Worm (Caenorhabditis elegans) whole organism, L3 larva: ENCODE results near the gene ndua-8.

Experiments used
- R02D3.7 ChIP-seq: fragments of 150-350 bp; optimal IDR thresholded peaks from 2 replicates; lab custom pipeline; 2014; ENCODE audit warnings: missing biosample characterization, missing genetic modification characterization
- ZK546.5 ChIP-seq: sonication (generic microtip); optimal IDR thresholded peaks from 2 replicates; lab custom pipeline; 2017; ENCODE audit warnings: missing biosample characterization, missing genetic modification characterization
- aly-2 ChIP-seq: fragments of 150-350 bp; optimal IDR thresholded peaks from 2 replicates; lab custom pipeline; 2014; ENCODE audit warnings: missing biosample characterization, missing genetic modification characterization
- ama-1 ChIP-seq: fragments of 150-350 bp; optimal IDR thresholded peaks from 2 replicates; lab custom pipeline; 2018
- ceh-16 ChIP-seq: sonication (generic microtip); optimal IDR thresholded peaks from 2 replicates; lab custom pipeline; 2017; ENCODE audit warnings: missing biosample characterization, missing genetic modification characterization
- ceh-28 ChIP-seq: fragments of 150-350 bp; optimal IDR thresholded peaks from 2 replicates; lab custom pipeline; 2014; ENCODE audit warnings: missing biosample characterization, missing genetic modification reagents, missing genetic modification characterization
- ceh-82 ChIP-seq: fragments of 150-350 bp; optimal IDR thresholded peaks from 2 replicates; lab custom pipeline; 2014; ENCODE audit warnings: missing biosample characterization, missing genetic modification characterization
- ceh-9 ChIP-seq: sonication (generic microtip); optimal IDR thresholded peaks from 2 replicates; lab custom pipeline; 2018; ENCODE audit warnings: missing biosample characterization, missing genetic modification characterization
- daf-12 ChIP-seq: fragments of 150-350 bp; optimal IDR thresholded peaks from 2 replicates; lab custom pipeline; 2014; ENCODE audit warnings: missing biosample characterization, missing genetic modification reagents, missing genetic modification characterization
- egl-27 ChIP-seq: sonication (generic microtip); optimal IDR thresholded peaks from 4 replicates; lab custom pipeline; 2017; ENCODE audit warnings: missing biosample characterization, missing genetic modification reagents, missing genetic modification characterization
- egl-5 ChIP-seq: fragments of 150-350 bp; optimal IDR thresholded peaks from 2 replicates; lab custom pipeline; 2017; ENCODE audit warnings: missing biosample characterization, missing genetic modification reagents, missing genetic modification characterization, inconsistent platforms
- elt-1 ChIP-seq: fragments of 150-350 bp; optimal IDR thresholded peaks from 2 replicates; lab custom pipeline; 2014; ENCODE audit warnings: missing biosample characterization, missing genetic modification characterization
- elt-2 ChIP-seq: sonication (generic microtip); optimal IDR thresholded peaks from 2 replicates; lab custom pipeline; 2016; ENCODE audit warnings: missing genetic modification reagents, mild to moderate bottlenecking, missing genetic modification characterization, missing compliant biosample characterization
- elt-3 ChIP-seq, 3 experiments: fragments of 150-350 bp in 1 of 3; sonication (generic microtip) in 2 of 3; optimal IDR thresholded peaks; 2 replicates in 2 of 3; 4 replicates in 1 of 3; lab custom pipeline; 2014 to 2017; ENCODE audit warnings: missing biosample characterization in 3 of 3, missing genetic modification characterization in 3 of 3
- eor-1 ChIP-seq, 2 experiments: fragments of 150-350 bp; optimal IDR thresholded peaks; 2 replicates each; lab custom pipeline; 2014 to 2018; ENCODE audit warnings: missing biosample characterization in 2 of 2, missing genetic modification characterization in 2 of 2
- fkh-10 ChIP-seq: sonication (generic microtip); optimal IDR thresholded peaks from 2 replicates; lab custom pipeline; 2017; ENCODE audit warnings: missing biosample characterization, missing genetic modification reagents, missing genetic modification characterization
- fkh-2 ChIP-seq: fragments of 150-350 bp; optimal IDR thresholded peaks from 2 replicates; lab custom pipeline; 2014; ENCODE audit warnings: missing biosample characterization, missing genetic modification reagents, missing genetic modification characterization
- fos-1 ChIP-seq: fragments of 150-350 bp; optimal IDR thresholded peaks from 2 replicates; lab custom pipeline; 2014; ENCODE audit warnings: missing biosample characterization, missing genetic modification characterization
- hmg-11 ChIP-seq: sonication (generic microtip); optimal IDR thresholded peaks from 2 replicates; lab custom pipeline; 2016; ENCODE audit warnings: missing genetic modification characterization, missing compliant biosample characterization
- jun-1 ChIP-seq: fragments of 150-350 bp; optimal IDR thresholded peaks from 2 replicates; lab custom pipeline; 2014; ENCODE audit warnings: missing biosample characterization, missing genetic modification reagents, missing genetic modification characterization
- lin-15B ChIP-seq: fragments of 150-350 bp; optimal IDR thresholded peaks from 2 replicates; lab custom pipeline; 2014; ENCODE audit warnings: missing biosample characterization, missing genetic modification characterization
- lin-39 ChIP-seq: fragments of 150-350 bp; optimal IDR thresholded peaks from 2 replicates; lab custom pipeline; 2018; ENCODE audit warnings: missing biosample characterization, missing genetic modification reagents, missing genetic modification characterization
- lsy-12 ChIP-seq: sonication (generic microtip); optimal IDR thresholded peaks from 2 replicates; lab custom pipeline; 2016; ENCODE audit warnings: mild to moderate bottlenecking, missing genetic modification characterization, missing compliant biosample characterization
- mdl-1 ChIP-seq: fragments of 150-350 bp; optimal IDR thresholded peaks from 2 replicates; lab custom pipeline; 2014; ENCODE audit warnings: missing biosample characterization, missing genetic modification characterization
- mml-1 ChIP-seq: fragments of 150-350 bp; sonication (generic microtip); optimal IDR thresholded peaks from 3 replicates; lab custom pipeline; 2014; ENCODE audit warnings: missing biosample characterization, missing genetic modification characterization
- nfya-1 ChIP-seq: sonication (generic microtip); optimal IDR thresholded peaks from 2 replicates; lab custom pipeline; 2017; ENCODE audit warnings: missing genetic modification characterization, mild to moderate bottlenecking, missing compliant biosample characterization, antibody characterized with exemption, moderate library complexity; ENCODE audit not compliant: insufficient read depth
- nhr-11 ChIP-seq: fragments of 150-350 bp; optimal IDR thresholded peaks from 2 replicates; lab custom pipeline; 2014; ENCODE audit warnings: missing biosample characterization, missing genetic modification characterization
- nhr-12 ChIP-seq: fragments of 150-350 bp; optimal IDR thresholded peaks from 2 replicates; lab custom pipeline; 2014; ENCODE audit warnings: missing biosample characterization, missing genetic modification characterization
- nhr-23 ChIP-seq: fragments of 150-350 bp; optimal IDR thresholded peaks from 2 replicates; lab custom pipeline; 2014; ENCODE audit warnings: missing biosample characterization, missing genetic modification reagents, missing genetic modification characterization
- nhr-237 ChIP-seq: fragments of 150-350 bp; optimal IDR thresholded peaks from 2 replicates; lab custom pipeline; 2014; ENCODE audit warnings: missing biosample characterization, missing genetic modification characterization
- nhr-25 ChIP-seq: sonication (generic microtip); optimal IDR thresholded peaks from 2 replicates; lab custom pipeline; 2017; ENCODE audit warnings: missing biosample characterization, missing genetic modification characterization
- nhr-28 ChIP-seq: fragments of 150-350 bp; optimal IDR thresholded peaks from 2 replicates; lab custom pipeline; 2014; ENCODE audit warnings: missing biosample characterization, missing genetic modification characterization
- nhr-43 ChIP-seq: sonication (generic microtip); optimal IDR thresholded peaks from 2 replicates; lab custom pipeline; 2016; ENCODE audit warnings: mild to moderate bottlenecking, missing genetic modification characterization, missing compliant biosample characterization; ENCODE audit not compliant: poor library complexity, severe bottlenecking
- nhr-67 ChIP-seq: fragments of 150-350 bp; optimal IDR thresholded peaks from 2 replicates; lab custom pipeline; 2014; ENCODE audit warnings: missing biosample characterization, missing genetic modification characterization
- nhr-76 ChIP-seq: fragments of 150-350 bp; sonication (generic microtip); optimal IDR thresholded peaks from 5 replicates; lab custom pipeline; 2014; ENCODE audit warnings: missing biosample characterization, missing genetic modification characterization
- nhr-77 ChIP-seq: fragments of 150-350 bp; optimal IDR thresholded peaks from 2 replicates; lab custom pipeline; 2014; ENCODE audit warnings: missing biosample characterization, missing genetic modification characterization
- pha-4 ChIP-seq: fragments of 150-350 bp; optimal IDR thresholded peaks from 2 replicates; lab custom pipeline; 2014; ENCODE audit warnings: missing biosample characterization, missing genetic modification reagents, missing genetic modification characterization
- pqm-1 ChIP-seq: fragments of 150-350 bp; optimal IDR thresholded peaks from 2 replicates; lab custom pipeline; 2017; ENCODE audit warnings: missing biosample characterization, missing genetic modification characterization, inconsistent platforms
- sea-2 ChIP-seq: fragments of 150-350 bp; sonication (generic microtip); optimal IDR thresholded peaks from 4 replicates; lab custom pipeline; 2014; ENCODE audit warnings: missing biosample characterization, missing genetic modification reagents, missing genetic modification characterization
- skn-1 ChIP-seq: fragments of 150-350 bp; optimal IDR thresholded peaks from 2 replicates; lab custom pipeline; 2014; ENCODE audit warnings: missing biosample characterization, missing genetic modification characterization
- snpc-4 ChIP-seq: fragments of 150-350 bp; optimal IDR thresholded peaks from 2 replicates; lab custom pipeline; 2014; ENCODE audit warnings: missing biosample characterization, missing genetic modification characterization
- tbx-2 ChIP-seq: sonication (generic microtip); optimal IDR thresholded peaks from 2 replicates; lab custom pipeline; 2016; ENCODE audit warnings: mild to moderate bottlenecking, missing genetic modification characterization, missing compliant biosample characterization
- unc-39 ChIP-seq: sonication (generic microtip); optimal IDR thresholded peaks from 4 replicates; lab custom pipeline; 2017; ENCODE audit warnings: missing biosample characterization, missing genetic modification characterization
- unc-62 ChIP-seq: fragments of 150-350 bp; sonication (generic microtip); optimal IDR thresholded peaks from 4 replicates; lab custom pipeline; 2014; ENCODE audit warnings: missing biosample characterization, missing genetic modification reagents, missing genetic modification characterization
- zag-1 ChIP-seq: fragments of 150-350 bp; optimal IDR thresholded peaks from 2 replicates; lab custom pipeline; 2014; ENCODE audit warnings: missing biosample characterization, missing genetic modification characterization
- ztf-11 ChIP-seq: fragments of 150-350 bp; optimal IDR thresholded peaks from 2 replicates; lab custom pipeline; 2014; ENCODE audit warnings: missing biosample characterization, missing genetic modification characterization
- ztf-4 ChIP-seq: fragments of 150-350 bp; optimal IDR thresholded peaks from 2 replicates; lab custom pipeline; 2014; ENCODE audit warnings: missing biosample characterization, missing genetic modification characterization

Gene ndua-8

DNA sequence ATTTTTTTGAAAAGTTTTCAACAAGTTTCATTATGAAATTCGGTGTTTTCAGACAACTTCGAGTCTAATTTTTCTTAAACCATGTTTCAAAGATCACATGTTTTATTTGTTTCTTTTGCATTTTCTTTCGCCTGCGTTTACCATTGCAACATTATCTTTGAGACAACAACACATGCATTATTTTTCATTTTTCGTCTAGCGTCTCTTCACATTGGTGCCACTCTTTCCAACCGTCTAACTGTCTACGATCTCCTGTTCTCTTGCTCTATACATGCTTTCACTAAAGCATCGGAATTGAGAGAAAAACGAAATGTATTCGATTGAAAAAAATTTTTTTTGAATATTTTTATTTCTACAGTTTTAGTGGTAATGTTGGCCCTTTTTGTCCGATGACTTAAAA is 49.7 kb downstream of the ndua-8 start:
- TF ChIP-seq jun-1 (tag; lab: Kevin White, UChicago): no peak
- no peak for TF ChIP-seq nhr-11
- no peak for TF ChIP-seq zag-1 (tag; lab: Kevin White, UChicago)
- no peak for TF ChIP-seq nhr-25 (tag; lab: Kevin White, UChicago)
- no peak for TF ChIP-seq ceh-9 (tag; lab: Kevin White, UChicago)
- TF ChIP-seq ceh-28: peak; percentile 8
- no peak for TF ChIP-seq fos-1
- no peak for TF ChIP-seq ZK546.5 (tag; lab: Kevin White, UChicago)
- no peak for TF ChIP-seq nhr-67 (tag; lab: Kevin White, UChicago)
- TF ChIP-seq elt-1: no peak
- no peak for TF ChIP-seq mml-1 (tag; lab: Kevin White, UChicago)
- peak; percentile 84 for TF ChIP-seq nfya-1 (tag; lab: Kevin White, UChicago)
- peak; percentile 19 for TF ChIP-seq nhr-43
- TF ChIP-seq mdl-1 (tag; lab: Kevin White, UChicago): no peak
- TF ChIP-seq eor-1 (tag; optimal IDR thresholded peaks at IDR 0.05; lab: Kevin White, UChicago): no peak
- TF ChIP-seq daf-12: no peak
- no peak for TF ChIP-seq ztf-4
- no peak for TF ChIP-seq fkh-2 (tag; lab: Kevin White, UChicago)
- TF ChIP-seq nhr-12: no peak
- TF ChIP-seq aly-2 (tag; lab: Kevin White, UChicago): no peak
- TF ChIP-seq ceh-16: no peak
- TF ChIP-seq ama-1: no peak
- no peak for TF ChIP-seq skn-1 (tag; lab: Kevin White, UChicago)
- no peak for TF ChIP-seq unc-39
- no peak for TF ChIP-seq sea-2 (GFP tag; lab: Kevin White, UChicago)
- TF ChIP-seq elt-3 (tag; optimal IDR thresholded peaks at IDR 0.05; lab: Kevin White, UChicago): no peak
- TF ChIP-seq ztf-11 (tag; lab: Kevin White, UChicago): no peak
- no peak for TF ChIP-seq tbx-2 (tag; lab: Kevin White, UChicago)
- no peak for TF ChIP-seq nhr-76 (tag; lab: Kevin White, UChicago)
- TF ChIP-seq elt-2: peak; percentile 53
- TF ChIP-seq lin-15B (tag; lab: Kevin White, UChicago): no peak
- TF ChIP-seq pha-4 (tag; lab: Kevin White, UChicago): peak; percentile 60
- TF ChIP-seq ceh-82 (tag; lab: Kevin White, UChicago): no peak
- no peak for TF ChIP-seq fkh-10 (GFP tag; lab: Kevin White, UChicago)
- TF ChIP-seq pqm-1 (tag; lab: Kevin White, UChicago): peak; percentile 27
- TF ChIP-seq nhr-237: no peak
- peak; percentile 51 for TF ChIP-seq egl-5 (tag; lab: Kevin White, UChicago)
- no peak for TF ChIP-seq nhr-77 (tag; lab: Kevin White, UChicago)
- TF ChIP-seq nhr-23 (tag; lab: Kevin White, UChicago): peak; percentile 7
- TF ChIP-seq egl-27: no peak
- TF ChIP-seq lin-39 (tag; lab: Kevin White, UChicago): no peak
- no peak for TF ChIP-seq lsy-12 (tag; lab: Kevin White, UChicago)
- TF ChIP-seq R02D3.7: peak; percentile 21
- no peak for TF ChIP-seq nhr-28 (tag; lab: Kevin White, UChicago)
- peak; percentile 81 for TF ChIP-seq hmg-11 (tag; lab: Kevin White, UChicago)
- no peak for TF ChIP-seq unc-62
- TF ChIP-seq snpc-4 (tag; lab: Kevin White, UChicago): no peak

DNA sequence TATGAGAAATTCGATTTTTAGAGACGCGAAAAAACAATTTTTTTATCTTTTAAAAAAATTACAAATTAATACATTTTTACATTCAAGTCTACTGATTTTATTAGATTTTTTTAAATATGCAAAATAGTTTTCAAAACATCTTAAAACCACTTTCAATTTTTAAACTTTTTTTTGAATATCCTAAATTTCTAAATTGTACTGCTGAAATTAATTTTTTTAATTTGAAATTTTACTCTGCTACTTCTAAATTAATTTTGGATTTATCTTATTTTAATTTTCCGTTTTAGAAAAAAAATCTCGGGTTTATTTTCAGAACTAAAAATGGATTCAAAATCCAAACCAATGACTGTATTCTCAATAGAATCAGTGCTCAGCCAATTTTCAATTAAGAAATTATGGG is 50.1 kb downstream of the ndua-8 start, which contains the start of gene Y71H2B.8:
Gene Y71H2B.8 (plus strand): TSS at position 301 of the 400 bp plus-strand sequence.
- TF ChIP-seq ztf-11 (tag; lab: Kevin White, UChicago): no peak
- TF ChIP-seq elt-1: no peak
- no peak for TF ChIP-seq sea-2 (GFP tag; lab: Kevin White, UChicago)
- TF ChIP-seq skn-1 (tag; lab: Kevin White, UChicago): no peak
- TF ChIP-seq nhr-23 (tag; lab: Kevin White, UChicago): no peak
- no peak for TF ChIP-seq ceh-9 (tag; lab: Kevin White, UChicago)
- TF ChIP-seq eor-1 (tag; optimal IDR thresholded peaks at IDR 0.05; lab: Kevin White, UChicago): no peak
- no peak for TF ChIP-seq mml-1 (tag; lab: Kevin White, UChicago)
- no peak for TF ChIP-seq nhr-28 (tag; lab: Kevin White, UChicago)
- TF ChIP-seq nhr-12: no peak
- no peak for TF ChIP-seq jun-1 (tag; lab: Kevin White, UChicago)
- TF ChIP-seq nhr-25 (tag; lab: Kevin White, UChicago): no peak
- TF ChIP-seq nhr-11: no peak
- no peak for TF ChIP-seq lin-39 (tag; lab: Kevin White, UChicago)
- no peak for TF ChIP-seq elt-2
